Worm (Caenorhabditis elegans) whole organism, L1 larva: Measurements from ENCODE around the gene nhr-206.

Experiments used
- F16B12.6 ChIP-seq: fragments of 150-350 bp; optimal IDR thresholded peaks from 2 replicates; lab custom pipeline; 2014; ENCODE audit warnings: missing biosample characterization, missing genetic modification characterization
- aha-1 ChIP-seq: fragments of 150-350 bp; optimal IDR thresholded peaks from 2 replicates; lab custom pipeline; 2014; ENCODE audit warnings: missing biosample characterization, missing genetic modification characterization
- alr-1 ChIP-seq: fragments of 200-800 bp; sonication (Bioruptor generic); optimal IDR thresholded peaks from 2 replicates; lab custom pipeline; 2018; ENCODE audit warnings: borderline replicate concordance, mild to moderate bottlenecking, missing genetic modification characterization, missing compliant biosample characterization
- ama-1 ChIP-seq: fragments of 150-350 bp; optimal IDR thresholded peaks from 2 replicates; lab custom pipeline; 2014
- ceh-63 ChIP-seq: fragments of 200-800 bp; sonication (Bioruptor generic); optimal IDR thresholded peaks from 2 replicates; lab custom pipeline; 2018; ENCODE audit warnings: mild to moderate bottlenecking, missing genetic modification characterization, missing compliant biosample characterization
- ceh-8 ChIP-seq: fragments of 200-800 bp; sonication (Bioruptor generic); optimal IDR thresholded peaks from 2 replicates; lab custom pipeline; 2018; ENCODE audit warnings: mild to moderate bottlenecking, missing genetic modification characterization, moderate library complexity, missing compliant biosample characterization
- ceh-90 ChIP-seq: sonication (generic microtip); optimal IDR thresholded peaks from 2 replicates; lab custom pipeline; 2016; ENCODE audit warnings: missing genetic modification characterization, missing compliant biosample characterization
- dpl-1 ChIP-seq, 3 experiments: fragments of 150-350 bp in 2 of 3; sonication (generic microtip) in 1 of 3; optimal IDR thresholded peaks; 2 replicates each; lab custom pipeline; 2014 to 2017; ENCODE audit warnings: missing biosample characterization in 3 of 3, missing genetic modification characterization in 3 of 3, missing genetic modification reagents in 3 of 3
- dsc-1 ChIP-seq: sonication (generic microtip); optimal IDR thresholded peaks from 2 replicates; lab custom pipeline; 2016; ENCODE audit warnings: mild to moderate bottlenecking, missing genetic modification characterization, missing compliant biosample characterization
- efl-1 ChIP-seq, 4 experiments: fragments of 150-350 bp; optimal IDR thresholded peaks in 3 of 4; peaks in 1 of 4; 1 replicate in 1 of 4; 2 replicates in 3 of 4; lab custom pipeline; 2014; ENCODE audit warnings: missing biosample characterization in 2 of 4, missing genetic modification characterization in 2 of 4, missing genetic modification reagents in 2 of 4
- efl-3 ChIP-seq: fragments of 200-800 bp; sonication (Bioruptor generic); optimal IDR thresholded peaks from 2 replicates; lab custom pipeline; 2018; ENCODE audit warnings: mild to moderate bottlenecking, missing genetic modification characterization, missing compliant biosample characterization
- elt-2 ChIP-seq: sonication (generic microtip); optimal IDR thresholded peaks from 2 replicates; lab custom pipeline; 2016; ENCODE audit warnings: missing genetic modification characterization, mild to moderate bottlenecking, inconsistent platforms, missing compliant biosample characterization, missing genetic modification reagents
- fkh-10 ChIP-seq: sonication (generic microtip); optimal IDR thresholded peaks from 2 replicates; lab custom pipeline; 2017; ENCODE audit warnings: missing biosample characterization, missing genetic modification reagents, missing genetic modification characterization
- grh-1 ChIP-seq: fragments of 200-800 bp; sonication (Bioruptor generic); IDR thresholded peaks from 2 replicates; pipeline ENCODE4 v1.3.6; 2022; ENCODE audit warnings: missing genetic modification reagents, missing genetic modification characterization, missing compliant biosample characterization
- hlh-4 ChIP-seq: sonication (generic microtip); optimal IDR thresholded peaks from 2 replicates; lab custom pipeline; 2016; ENCODE audit warnings: mild to moderate bottlenecking, missing genetic modification characterization, missing compliant biosample characterization
- hpl-2 ChIP-seq: fragments of 150-350 bp; optimal IDR thresholded peaks from 2 replicates; lab custom pipeline; 2014; ENCODE audit warnings: missing biosample characterization, missing genetic modification reagents, missing genetic modification characterization
- lin-14 ChIP-seq: fragments of 200-800 bp; sonication (Bioruptor generic); optimal IDR thresholded peaks from 2 replicates; lab custom pipeline; 2018; ENCODE audit warnings: mild to moderate bottlenecking, missing genetic modification characterization, moderate library complexity, missing compliant biosample characterization
- lin-15B ChIP-seq: fragments of 150-350 bp; sonication (generic microtip); optimal IDR thresholded peaks from 3 replicates; lab custom pipeline; 2014; ENCODE audit warnings: missing biosample characterization, missing genetic modification characterization
- lin-35 ChIP-seq, 2 experiments: fragments of 150-350 bp; optimal IDR thresholded peaks; 2 replicates each; lab custom pipeline; 2014; ENCODE audit warnings: missing biosample characterization in 2 of 2, missing genetic modification characterization in 2 of 2, missing genetic modification reagents in 2 of 2
- lsy-2 ChIP-seq, 2 experiments: fragments of 150-350 bp; optimal IDR thresholded peaks; 2 replicates each; lab custom pipeline; 2014; ENCODE audit warnings: missing biosample characterization in 2 of 2, missing genetic modification characterization in 2 of 2
- mef-2 ChIP-seq: fragments of 150-350 bp; optimal IDR thresholded peaks from 2 replicates; lab custom pipeline; 2014; ENCODE audit warnings: missing biosample characterization, missing genetic modification characterization
- mep-1 ChIP-seq: fragments of 150-350 bp; optimal IDR thresholded peaks from 2 replicates; lab custom pipeline; 2014; ENCODE audit warnings: missing biosample characterization, missing genetic modification characterization
- nhr-11 ChIP-seq: fragments of 150-350 bp; optimal IDR thresholded peaks from 2 replicates; lab custom pipeline; 2014; ENCODE audit warnings: missing biosample characterization, missing genetic modification characterization
- nhr-19 ChIP-seq: fragments of 200-800 bp; sonication (Bioruptor generic); conservative IDR thresholded peaks from 2 replicates; pipeline ENCODE4 v1.3.6; 2022; ENCODE audit warnings: missing genetic modification characterization, missing compliant biosample characterization
- nhr-20 ChIP-seq: sonication (generic microtip); optimal IDR thresholded peaks from 2 replicates; lab custom pipeline; 2016; ENCODE audit warnings: mild to moderate bottlenecking, missing genetic modification characterization, missing compliant biosample characterization
- nhr-237 ChIP-seq: fragments of 150-350 bp; optimal IDR thresholded peaks from 2 replicates; lab custom pipeline; 2014; ENCODE audit warnings: missing biosample characterization, missing genetic modification characterization
- nhr-47 ChIP-seq: sonication (generic microtip); optimal IDR thresholded peaks from 2 replicates; lab custom pipeline; 2016; ENCODE audit warnings: mild to moderate bottlenecking, missing genetic modification characterization, moderate library complexity, missing compliant biosample characterization
- nhr-71 ChIP-seq: sonication (generic microtip); optimal IDR thresholded peaks from 2 replicates; lab custom pipeline; 2016; ENCODE audit warnings: mild to moderate bottlenecking, missing genetic modification characterization, moderate library complexity, missing compliant biosample characterization
- nhr-76 ChIP-seq: sonication (generic microtip); optimal IDR thresholded peaks from 2 replicates; lab custom pipeline; 2017; ENCODE audit warnings: missing biosample characterization, missing genetic modification characterization
- nhr-77 ChIP-seq: fragments of 150-350 bp; optimal IDR thresholded peaks from 2 replicates; lab custom pipeline; 2014; ENCODE audit warnings: missing biosample characterization, missing genetic modification characterization
- nhr-84 ChIP-seq: sonication (generic microtip); optimal IDR thresholded peaks from 2 replicates; lab custom pipeline; 2017; ENCODE audit warnings: missing biosample characterization, missing genetic modification characterization
- nhr-85 ChIP-seq: sonication (generic microtip); peaks from one replicate; lab custom pipeline; 2016; ENCODE audit warnings: missing genetic modification characterization, inconsistent platforms, missing compliant biosample characterization
- pag-3 ChIP-seq: sonication (generic microtip); optimal IDR thresholded peaks from 2 replicates; lab custom pipeline; 2017; ENCODE audit warnings: missing genetic modification characterization, mild to moderate bottlenecking, missing compliant biosample characterization, antibody characterized with exemption, borderline replicate concordance; ENCODE audit not compliant: insufficient read depth
- pqm-1 ChIP-seq: sonication (generic microtip); optimal IDR thresholded peaks from 3 replicates; lab custom pipeline; 2017; ENCODE audit warnings: missing biosample characterization, missing genetic modification characterization
- rnt-1 ChIP-seq: sonication (generic microtip); optimal IDR thresholded peaks from 2 replicates; lab custom pipeline; 2016; ENCODE audit warnings: mild to moderate bottlenecking, missing genetic modification characterization, moderate library complexity, missing compliant biosample characterization
- sox-4 ChIP-seq: sonication (generic microtip); optimal IDR thresholded peaks from 2 replicates; lab custom pipeline; 2016; ENCODE audit warnings: missing genetic modification characterization, missing compliant biosample characterization
- unc-86 ChIP-seq: sonication (generic microtip); optimal IDR thresholded peaks from 2 replicates; lab custom pipeline; 2016; ENCODE audit warnings: missing genetic modification characterization, missing compliant biosample characterization
- vab-15 ChIP-seq: sonication (generic microtip); optimal IDR thresholded peaks from 2 replicates; lab custom pipeline; 2017; ENCODE audit warnings: missing genotype, mild to moderate bottlenecking, missing genetic modification characterization, missing compliant biosample characterization
- zag-1 ChIP-seq: fragments of 150-350 bp; optimal IDR thresholded peaks from 2 replicates; lab custom pipeline; 2014; ENCODE audit warnings: missing biosample characterization, missing genetic modification characterization
- zip-4 ChIP-seq: fragments of 200-800 bp; sonication (Bioruptor generic); optimal IDR thresholded peaks from 2 replicates; lab custom pipeline; 2018; ENCODE audit warnings: mild to moderate bottlenecking, missing genetic modification characterization, moderate library complexity, missing compliant biosample characterization
- ztf-4 ChIP-seq: fragments of 150-350 bp; optimal IDR thresholded peaks from 2 replicates; lab custom pipeline; 2014; ENCODE audit warnings: missing biosample characterization, missing genetic modification characterization

nhr-206 gene

ce11 chrV:12113726-12114125 lies 21.9 kb downstream of the nhr-206 start:
- TF ChIP-seq lin-14 (GFP tag; lab: Kevin White, UChicago), result peak; percentile 27
- no peak for TF ChIP-seq nhr-19 (GFP tag; lab: Robert Waterston, UW)
- no peak for TF ChIP-seq nhr-47 (tag; lab: Kevin White, UChicago)
- no peak for TF ChIP-seq ceh-90 (tag; lab: Kevin White, UChicago)
- no peak for TF ChIP-seq sox-4
- TF ChIP-seq elt-2, result peak; percentile 11
- TF ChIP-seq nhr-237 (tag; lab: Kevin White, UChicago), result no peak
- TF ChIP-seq rnt-1, result no peak
- no peak for TF ChIP-seq mep-1 (tag; lab: Kevin White, UChicago)
- no peak for TF ChIP-seq pqm-1
- TF ChIP-seq ceh-8, result no peak
- TF ChIP-seq ztf-4 (tag; lab: Kevin White, UChicago), result no peak
- TF ChIP-seq nhr-85, result peak; percentile 28

ce11 chrV:12114693-12115092 lies 22.9 kb downstream of the nhr-206 start, which contains the start of gene spin-1:
spin-1 (plus strand) TSS chrV:12114993.
- TF ChIP-seq fkh-10 (no peak), zip-4 (GFP tag; lab: Kevin White, UChicago) (no peak), lin-15B (tag; lab: Kevin White, UChicago) (no peak), hlh-4 (tag; lab: Kevin White, UChicago) (no peak), F16B12.6 (no peak), ama-1 (no peak), nhr-77 (tag; lab: Kevin White, UChicago) (no peak), aha-1 (tag; lab: Kevin White, UChicago) (no peak), nhr-237 (tag; lab: Kevin White, UChicago) (no peak), ceh-90 (tag; lab: Kevin White, UChicago) (no peak), lin-35 (GFP tag; optimal IDR thresholded peaks at IDR 0.05; lab: Kevin White, UChicago) (no peak), nhr-84 (no peak), pag-3 (no peak), nhr-76 (tag; lab: Kevin White, UChicago) (no peak), mep-1 (tag; lab: Kevin White, UChicago) (no peak), alr-1 (no peak), nhr-19 (GFP tag; lab: Robert Waterston, UW) (no peak)

ce11 chrV:12115150-12115549 lies 23.3 kb downstream of the nhr-206 start:
- TF ChIP-seq dsc-1 (tag; lab: Kevin White, UChicago) (no peak), hpl-2 (GFP tag; lab: Kevin White, UChicago) (no peak), nhr-20 (tag; lab: Kevin White, UChicago) (peak; percentile 6), elt-2 (peak; percentile 1), efl-3 (GFP tag; lab: Kevin White, UChicago) (no peak), nhr-71 (peak; percentile 7)

ce11 chrV:12117567-12118053 lies 25.8 kb downstream of the nhr-206 start, which contains the start of gene C13C4.8:
C13C4.8 (plus strand) TSS chrV:12118003.
- TF ChIP-seq vab-15 (tag; lab: Kevin White, UChicago) (no peak), ceh-8 (no peak), dsc-1 (tag; lab: Kevin White, UChicago) (no peak), ceh-63 (GFP tag; lab: Kevin White, UChicago) (no peak), efl-3 (GFP tag; lab: Kevin White, UChicago) (no peak), mef-2 (tag; lab: Kevin White, UChicago) (no peak), zag-1 (tag; lab: Kevin White, UChicago) (no peak), ztf-4 (tag; lab: Kevin White, UChicago) (no peak), efl-1 (optimal IDR thresholded peaks at IDR 0.05; lab: Kevin White, UChicago) (no peak), efl-1 (GFP tag; optimal IDR thresholded peaks at IDR 0.05 in 1 of 2; lab: Kevin White, UChicago) (no peak), unc-86 (tag; lab: Kevin White, UChicago) (no peak), dpl-1 (GFP tag; optimal IDR thresholded peaks at IDR 0.05; lab: Kevin White, UChicago) (no peak), nhr-77 (tag; lab: Kevin White, UChicago) (no peak), nhr-11 (tag; lab: Kevin White, UChicago) (no peak), lsy-2 (tag; optimal IDR thresholded peaks at IDR 0.05; lab: Kevin White, UChicago) (no peak), grh-1 (no peak)
